Worm (Caenorhabditis elegans) whole organism, L2 larva: ENCODE data around the gene clr-1.

ENCODE experiments used
- ceh-82 ChIP-seq: fragments of 150-350 bp; optimal IDR thresholded peaks from 2 replicates; lab custom pipeline; 2014; ENCODE audit warnings: missing biosample characterization, missing genetic modification characterization
- gmeb-1 ChIP-seq: fragments of 150-350 bp; optimal IDR thresholded peaks from 2 replicates; lab custom pipeline; 2014; ENCODE audit warnings: missing biosample characterization, missing genetic modification characterization
- nhr-11 ChIP-seq: fragments of 150-350 bp; optimal IDR thresholded peaks from 2 replicates; lab custom pipeline; 2014; ENCODE audit warnings: missing biosample characterization, missing genetic modification characterization
- nhr-237 ChIP-seq: fragments of 150-350 bp; optimal IDR thresholded peaks from 2 replicates; lab custom pipeline; 2014; ENCODE audit warnings: missing biosample characterization, missing genetic modification characterization
- nhr-6 ChIP-seq: fragments of 150-350 bp; optimal IDR thresholded peaks from 2 replicates; lab custom pipeline; 2014; ENCODE audit warnings: missing biosample characterization, missing genetic modification characterization

- no peak for TF ChIP-seq nhr-11 (tag; lab: Kevin White, UChicago)
- no peak for TF ChIP-seq ceh-82 (tag; lab: Kevin White, UChicago)
- no peak for TF ChIP-seq nhr-237 (tag; lab: Kevin White, UChicago)
- no peak for TF ChIP-seq nhr-6
- no peak for TF ChIP-seq gmeb-1
Measured at ce11 chrII:5446506-5446905, 19.7 kb upstream of the clr-1 start, which contains the start of gene nmr-1.
